Worm (Caenorhabditis elegans): ENCODE data around the gene T09B9.3.

DNA sequence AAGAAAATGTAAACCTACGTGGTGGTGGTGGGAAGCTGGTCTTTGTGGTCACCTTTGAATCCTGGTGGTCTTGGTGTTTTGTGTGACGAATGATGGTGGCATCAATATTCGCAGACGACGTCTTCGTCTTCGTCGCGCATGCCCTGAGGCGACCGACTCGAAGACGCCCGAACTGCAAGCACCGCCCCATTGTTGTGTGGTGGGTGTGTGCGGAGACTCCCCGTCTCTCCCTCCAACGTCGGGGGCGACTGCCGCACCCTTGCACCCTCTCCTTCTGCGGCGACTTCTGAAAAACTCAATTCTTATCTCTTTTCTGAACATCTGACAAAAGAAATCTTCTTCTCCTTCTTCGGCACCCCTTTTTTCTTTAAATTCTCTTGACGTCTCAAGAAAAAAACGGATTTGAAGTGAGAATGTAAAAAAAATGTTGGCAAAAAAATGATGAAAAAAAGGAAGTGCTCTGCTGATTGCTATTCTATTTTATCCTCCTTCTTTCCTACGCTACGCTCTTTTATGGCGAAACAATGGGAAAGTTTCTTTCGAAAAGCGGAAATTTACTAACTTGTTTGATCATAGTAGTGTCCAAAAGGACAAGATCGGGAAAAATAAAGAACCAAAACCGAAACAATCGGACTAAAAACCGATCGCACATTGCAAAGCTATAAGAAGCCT is 46.3 kb upstream of the T09B9.3 start, which contains the start of gene lgc-47:
- no peak for TF ChIP-seq ceh-16 (tag; optimal IDR thresholded peaks at IDR 0.05)
- TF ChIP-seq mdl-1 (tag; optimal IDR thresholded peaks at IDR 0.05): no peak
- no peak for TF ChIP-seq pha-4 (tag; optimal IDR thresholded peaks at IDR 0.05)
- no peak for TF ChIP-seq elt-1 (tag; optimal IDR thresholded peaks at IDR 0.05)
- peak; percentile 85 for TF ChIP-seq fkh-10 (GFP tag; optimal IDR thresholded peaks at IDR 0.05)
- no peak for TF ChIP-seq skn-1 (tag; optimal IDR thresholded peaks at IDR 0.05)
- TF ChIP-seq nhr-77 (tag; optimal IDR thresholded peaks at IDR 0.05): no peak
- no peak for TF ChIP-seq snpc-4 (tag; optimal IDR thresholded peaks at IDR 0.05)

All from whole organism, L3 larva.